Fruit fly (Drosophila melanogaster): Measurements from ENCODE around the gene Calx.

Gene Calx

dm6 chr3R:20949175-20949748, 28.7 kb upstream of the Calx start (continued):
- TF ChIP-seq Scr (GFP tag; IDR thresholded peaks at IDR 0.05; ENCODE audit: partially characterized antibody) (no peak), jing (GFP tag; optimal IDR thresholded peaks at IDR 0.05) (no peak), CG6175 (GFP tag; IDR thresholded peaks at IDR 0.05) (no peak), CG18262 (tag; optimal IDR thresholded peaks at IDR 0.05) (no peak), CG7839 (tag; optimal IDR thresholded peaks at IDR 0.05) (no peak), ewg (GFP tag; optimal IDR thresholded peaks at IDR 0.05) (peak; percentile 95), h (optimal IDR thresholded peaks at IDR 0.05) (no peak), zen2 (GFP tag; IDR thresholded peaks at IDR 0.05; ENCODE audit: partially characterized antibody) (0 out of 3 replicates have a peak, but pooled peaks have one; percentile 22), YL-1 (GFP tag; optimal IDR thresholded peaks at IDR 0.05) (peak; percentile 19), Fer2 (tag; optimal IDR thresholded peaks at IDR 0.05) (no peak), Fer3 (tag; optimal IDR thresholded peaks at IDR 0.05) (no peak), CG14710 (tag; optimal IDR thresholded peaks at IDR 0.05) (no peak), Xrp1 (GFP tag; IDR thresholded peaks at IDR 0.05) (0 out of 2 replicates have a peak, but pooled peaks have one; percentile 11), hb (GFP tag; IDR thresholded peaks at IDR 0.05; ENCODE audit: partially characterized antibody) (no peak), lola (GFP tag; optimal IDR thresholded peaks at IDR 0.05) (no peak), CG9876 (GFP tag; optimal IDR thresholded peaks at IDR 0.05) (no peak), CG12769 (tag; optimal IDR thresholded peaks at IDR 0.05) (no peak), yki (optimal IDR thresholded peaks at IDR 0.05) (peak; percentile 45), CG6654 (GFP tag; optimal IDR thresholded peaks at IDR 0.05) (no peak), CG15601 (tag; optimal IDR thresholded peaks at IDR 0.05) (no peak), bsh (GFP tag; optimal IDR thresholded peaks at IDR 0.05) (no peak), Doc2 (GFP tag; IDR thresholded peaks at IDR 0.05) (no peak), CG12219 (GFP tag; optimal IDR thresholded peaks at IDR 0.05) (peak; percentile 8), Rfx (GFP tag; IDR thresholded peaks at IDR 0.05) (no peak), HLH54F (GFP tag; optimal IDR thresholded peaks at IDR 0.05) (no peak), psq (GFP tag; optimal IDR thresholded peaks at IDR 0.05) (no peak), Hmx (GFP tag; optimal IDR thresholded peaks at IDR 0.05) (no peak)

- TF ChIP-seq CoRest (tag; optimal IDR thresholded peaks at IDR 0.05) (peak; percentile 47), pb (GFP tag; optimal IDR thresholded peaks at IDR 0.05) (no peak), mam (GFP tag; optimal IDR thresholded peaks at IDR 0.05) (peak; percentile 11), zen2 (GFP tag; IDR thresholded peaks at IDR 0.05; ENCODE audit: partially characterized antibody) (no peak), cato (GFP tag; optimal IDR thresholded peaks at IDR 0.05; ENCODE audit: borderline replicate concordance) (no peak), chif (GFP tag; optimal IDR thresholded peaks at IDR 0.05) (no peak), trh (GFP tag; optimal IDR thresholded peaks at IDR 0.05) (no peak), repo (GFP tag; optimal IDR thresholded peaks at IDR 0.05) (no peak), lbe (GFP tag; optimal IDR thresholded peaks at IDR 0.05) (no peak), Taf1 (GFP tag; IDR thresholded peaks at IDR 0.05) (no peak), Doc3 (GFP tag; IDR thresholded peaks at IDR 0.05; ENCODE audit: partially characterized antibody) (no peak), CG10267 (tag; optimal IDR thresholded peaks at IDR 0.05) (peak; percentile 35), CG14965 (GFP tag; optimal IDR thresholded peaks at IDR 0.05; ENCODE audit: borderline replicate concordance) (no peak), Gug (GFP tag; IDR thresholded peaks at IDR 0.05) (no peak), CG1603 (tag; optimal IDR thresholded peaks at IDR 0.05) (no peak), CG31224 (GFP tag; IDR thresholded peaks at IDR 0.05) (no peak), odd (GFP tag; optimal IDR thresholded peaks at IDR 0.05) (peak; percentile 2), tna (GFP tag; IDR thresholded peaks at IDR 0.05; ENCODE audit: partially characterized antibody) (0 out of 2 replicates have a peak, but pooled peaks have one; percentile 9), B-H1 (GFP tag; IDR thresholded peaks at IDR 0.05) (no peak), dm (GFP tag; optimal IDR thresholded peaks at IDR 0.05) (no peak), wor (GFP tag; IDR thresholded peaks at IDR 0.05) (no peak), da (GFP tag; optimal IDR thresholded peaks at IDR 0.05) (no peak), CG14710 (tag; optimal IDR thresholded peaks at IDR 0.05) (peak; percentile 8)
Measured at dm6 chr3R:20949749-20950676, 28.0 kb upstream of the Calx start.
